Worm (Caenorhabditis elegans): Measurements from ENCODE around the gene ztf-14.
"Not testable (repeated sequence)": the region's sequence is repeated elsewhere in the genome, so short reads cannot be mapped to it uniquely, and the experiment has no call there.

Gene ztf-14

DNA sequence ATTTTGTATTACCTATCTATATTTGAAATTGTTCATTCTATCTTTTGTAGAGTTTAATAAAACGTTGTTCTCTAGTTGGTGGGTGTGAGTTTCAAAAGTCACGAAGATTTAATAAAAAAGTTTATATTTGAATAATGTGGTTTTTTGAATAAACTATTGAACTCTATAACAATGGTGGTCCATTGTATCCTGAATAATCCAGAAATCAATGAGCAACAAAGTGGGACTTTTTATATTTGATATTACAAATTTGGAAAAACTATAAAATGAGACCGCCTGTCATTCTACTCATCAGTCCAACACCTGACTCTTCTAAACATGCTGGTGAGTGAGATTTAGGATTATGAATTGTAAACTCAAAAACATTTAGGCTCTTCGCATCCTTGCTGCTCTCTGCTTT lies 32.5 kb downstream of the ztf-14 start, which contains the start of gene nspc-19:
Gene nspc-19, plus strand, starts transcription at position 301 of the 400 bp plus-strand sequence.
- TF ChIP-seq sptf-2 (GFP tag; optimal IDR thresholded peaks at IDR 0.05); pha-4 (tag; optimal IDR thresholded peaks at IDR 0.05); nhr-179 (tag; optimal IDR thresholded peaks at IDR 0.05): not testable (repeated sequence)

DNA sequence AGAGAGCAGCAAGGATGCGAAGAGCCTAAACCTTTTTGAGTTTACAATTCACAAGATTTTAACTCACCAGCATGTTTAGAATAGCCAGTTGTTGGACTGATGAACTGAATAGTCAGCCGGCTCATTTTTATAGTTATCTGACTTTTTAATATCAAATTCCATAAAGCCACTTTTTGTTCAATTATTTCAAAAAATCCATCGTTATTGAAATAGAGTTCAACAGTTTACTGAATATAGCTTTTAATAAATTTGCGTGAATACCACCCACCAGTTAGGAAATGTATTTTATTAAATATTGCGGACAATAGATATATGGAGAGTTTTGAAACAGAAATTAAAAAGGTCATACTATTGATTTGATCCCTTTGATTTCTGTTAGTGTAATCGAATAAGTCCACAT lies 34.2 kb downstream of the ztf-14 start, which contains the start of gene nspc-20:
Gene nspc-20, minus strand, starts transcription at position 101 of the 400 bp plus-strand sequence.
- TF ChIP-seq ceh-40 (GFP tag; IDR thresholded peaks at IDR 0.05) (no peak), mcd-1 (GFP tag; IDR thresholded peaks at IDR 0.05) (no peak), dox-1 (GFP tag; IDR thresholded peaks at IDR 0.05) (no peak), lir-1 (GFP tag; conservative IDR thresholded peaks at IDR 0.05) (no peak), ceh-91 (GFP tag; IDR thresholded peaks at IDR 0.05) (no peak), attf-3 (GFP tag; conservative IDR thresholded peaks at IDR 0.05) (no peak)

DNA sequence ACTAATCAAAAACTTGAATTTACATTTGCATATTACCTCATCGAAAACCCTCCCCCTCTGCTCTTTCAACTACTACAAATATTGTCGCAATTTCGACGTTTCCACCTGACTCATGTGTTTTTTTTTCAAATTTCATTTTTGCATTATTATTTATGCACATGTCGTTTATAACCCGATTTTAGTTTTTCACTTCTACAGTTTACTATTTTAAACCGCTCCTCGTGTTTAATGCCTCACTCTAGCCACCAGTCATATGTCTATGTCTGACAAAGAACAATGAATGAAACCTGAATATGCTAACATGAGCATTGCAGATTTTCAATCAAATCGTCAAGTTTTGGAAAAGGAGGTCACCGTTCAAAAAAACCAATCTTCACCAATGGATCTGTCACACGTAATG lies 38.2 kb downstream of the ztf-14 start, which contains the start of gene T24C2.5:
Gene T24C2.5, plus strand, starts transcription at position 301 of the 400 bp plus-strand sequence.
- TF ChIP-seq Y53G8AR.9 (GFP tag; conservative IDR thresholded peaks at IDR 0.05) = no peak
- TF ChIP-seq B0019.2 (GFP tag; conservative IDR thresholded peaks at IDR 0.05) = no peak
- TF ChIP-seq ceh-79 (tag; optimal IDR thresholded peaks at IDR 0.05) = no peak
- TF ChIP-seq T07F8.4 (tag; optimal IDR thresholded peaks at IDR 0.05) = no peak
- no peak for TF ChIP-seq Y67H2A.10 (GFP tag; conservative IDR thresholded peaks at IDR 0.05)
- TF ChIP-seq tlf-1 (GFP tag; optimal IDR thresholded peaks at IDR 0.05) = no peak
- TF ChIP-seq C06A6.2 (GFP tag; conservative IDR thresholded peaks at IDR 0.05) = no peak
- no peak for TF ChIP-seq repo-1 (tag; optimal IDR thresholded peaks at IDR 0.05)
- no peak for TF ChIP-seq bed-1 (GFP tag; IDR thresholded peaks at IDR 0.05)
- no peak for TF ChIP-seq dox-1 (GFP tag; IDR thresholded peaks at IDR 0.05)
- no peak for TF ChIP-seq xnd-1 (tag; optimal IDR thresholded peaks at IDR 0.05)
- no peak for TF ChIP-seq ztf-18 (tag; optimal IDR thresholded peaks at IDR 0.05)
- no peak for TF ChIP-seq efl-1 (GFP tag; optimal IDR thresholded peaks at IDR 0.05)
- no peak for TF ChIP-seq T26A5.8 (tag; optimal IDR thresholded peaks at IDR 0.05)

DNA sequence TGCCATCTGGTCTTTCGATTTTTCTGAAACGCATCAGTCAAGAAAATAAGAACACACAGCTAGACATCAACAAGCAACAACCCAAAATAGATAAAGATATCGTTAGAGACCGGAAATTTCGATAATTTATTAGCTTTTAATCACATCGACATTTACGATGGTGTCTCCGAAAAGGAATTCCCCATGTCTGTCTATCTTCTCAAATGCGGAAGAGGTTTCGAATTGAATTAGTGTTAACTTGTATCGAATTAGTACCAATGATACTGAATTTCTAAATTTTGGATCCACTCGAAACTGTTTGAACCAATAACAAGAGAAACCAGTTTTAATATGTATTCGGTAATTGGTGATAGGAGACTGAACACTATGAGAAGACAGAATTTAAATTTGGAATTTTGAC lies 38.7 kb downstream of the ztf-14 start:
- TF ChIP-seq ama-1 (optimal IDR thresholded peaks at IDR 0.05) = no peak
- TF ChIP-seq ama-1 (GFP tag; optimal IDR thresholded peaks at IDR 0.05) = no peak
- TF ChIP-seq lin-26 (GFP tag; IDR thresholded peaks at IDR 0.05) = no peak
- no peak for TF ChIP-seq egrh-3 (GFP tag; IDR thresholded peaks at IDR 0.05)
- TF ChIP-seq hrde-1 (tag; optimal IDR thresholded peaks at IDR 0.05; ENCODE audit: borderline replicate concordance) = no peak
- TF ChIP-seq tbp1 (GFP tag; optimal IDR thresholded peaks at IDR 0.05) = no peak
- TF ChIP-seq tlf-1 (GFP tag; optimal IDR thresholded peaks at IDR 0.05) = no peak
- TF ChIP-seq snpc-1.3 (tag; optimal IDR thresholded peaks at IDR 0.05; ENCODE audit: insufficient read depth) = no peak
- no peak for TF ChIP-seq ztf-18 (tag; optimal IDR thresholded peaks at IDR 0.05)
- TF ChIP-seq Y95B8A.8 (GFP tag; IDR thresholded peaks at IDR 0.05) = no peak
- TF ChIP-seq madf-3 (GFP tag; IDR thresholded peaks at IDR 0.05) = no peak

DNA sequence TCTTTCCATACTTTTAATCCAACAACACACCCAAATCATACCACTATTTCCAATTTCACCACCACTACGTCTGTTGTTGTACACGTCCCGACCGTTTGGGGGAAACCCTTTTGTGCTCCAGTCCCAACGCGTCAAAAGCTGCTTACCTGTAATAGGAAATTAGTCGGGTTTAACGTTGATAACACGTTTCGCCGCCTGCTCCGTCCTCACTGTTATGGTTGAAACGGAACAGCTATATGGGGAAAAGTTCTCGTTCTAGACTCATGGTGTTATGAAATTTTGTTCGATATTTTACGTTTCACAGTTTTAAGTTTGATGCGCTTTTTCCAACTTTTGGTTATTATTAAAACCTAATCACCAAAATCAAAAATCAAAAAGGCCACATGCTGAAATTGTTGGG lies 40.0 kb downstream of the ztf-14 start:
- peak; percentile 34 for TF ChIP-seq nhr-80 (tag; optimal IDR thresholded peaks at IDR 0.05)
- TF ChIP-seq hlh-12 (tag; optimal IDR thresholded peaks at IDR 0.05) = no peak
